Worm (Caenorhabditis elegans): ENCODE data around the gene F21A3.3.

DNA sequence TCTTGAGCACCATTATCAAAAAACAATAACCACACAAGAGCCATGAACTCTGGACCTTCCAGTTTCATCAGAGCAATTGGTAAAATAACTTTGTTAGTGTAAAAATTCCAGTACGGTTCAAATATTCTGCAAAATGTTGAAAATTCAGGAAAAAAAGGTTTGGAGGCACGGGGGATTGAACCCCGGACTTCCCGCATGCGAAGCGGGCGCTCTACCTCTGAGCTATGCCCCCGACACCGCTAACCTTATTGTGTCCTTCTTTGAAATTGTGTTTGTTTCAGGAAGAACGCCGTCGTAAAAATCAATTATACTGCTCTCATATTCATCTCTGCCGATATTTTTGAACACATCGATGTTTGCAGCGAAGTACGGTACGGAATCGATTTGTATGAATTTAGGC is 37.7 kb upstream of the F21A3.3 start:
- TF ChIP-seq R02D3.7 (tag; optimal IDR thresholded peaks at IDR 0.05) (no peak), skn-1 (tag; optimal IDR thresholded peaks at IDR 0.05) (no peak), unc-62 (GFP tag; optimal IDR thresholded peaks at IDR 0.05) (no peak), fkh-10 (GFP tag; optimal IDR thresholded peaks at IDR 0.05) (no peak), snpc-4 (tag; optimal IDR thresholded peaks at IDR 0.05) (no peak), fos-1 (tag; optimal IDR thresholded peaks at IDR 0.05) (no peak), nfya-1 (tag; optimal IDR thresholded peaks at IDR 0.05; ENCODE audit: insufficient read depth) (no peak)

Data from whole organism, L3 larva.